Worm (Caenorhabditis elegans): ENCODE measurements around the gene fbxa-156.
"Not testable (repeated sequence)": the region's sequence is repeated elsewhere in the genome, so short reads cannot be mapped to it uniquely, and the experiment has no call there.

ce11 chrV:17894485-17894884 lies 2.1 kb downstream of the fbxa-156 start, which contains the start of gene C06H5.12:
- TF ChIP-seq unc-62 (GFP tag; optimal IDR thresholded peaks at IDR 0.05); nfya-1 (tag; optimal IDR thresholded peaks at IDR 0.05; ENCODE audit: borderline replicate concordance, insufficient read depth); rec-8 (tag; optimal IDR thresholded peaks at IDR 0.05); ama-1 (optimal IDR thresholded peaks at IDR 0.05); ama-1 (GFP tag; optimal IDR thresholded peaks at IDR 0.05); ccch-3 (GFP tag; optimal IDR thresholded peaks at IDR 0.05); madf-3 (GFP tag; IDR thresholded peaks at IDR 0.05); efl-1 (GFP tag; optimal IDR thresholded peaks at IDR 0.05); F55B11.4 (tag; optimal IDR thresholded peaks at IDR 0.05; ENCODE audit: borderline replicate concordance, insufficient read depth); unc-130 (GFP tag; optimal IDR thresholded peaks at IDR 0.05); B0261.1 (tag; optimal IDR thresholded peaks at IDR 0.05); hmg-1.2 (GFP tag; IDR thresholded peaks at IDR 0.05); lsy-27 (tag; optimal IDR thresholded peaks at IDR 0.05; ENCODE audit: borderline replicate concordance, insufficient read depth); snpc-4 (GFP tag; optimal IDR thresholded peaks at IDR 0.05); snpc-4 (tag; optimal IDR thresholded peaks at IDR 0.05): not testable (repeated sequence)

Measured in whole organism, young adult.